Fruit fly (Drosophila melanogaster) whole organism, embryonic: ENCODE measurements around the gene CG11396.
A peak's percentile ranks its signal among the peaks of the same experiment; 100 is the strongest.

Experiments
- Abd-B ChIP-seq: fragments of 200-800 bp; sonication (Bioruptor generic); optimal IDR thresholded peaks from 2 replicates; lab custom pipeline; 2018; ENCODE audit warnings: missing biosample characterization, mild to moderate bottlenecking, missing genetic modification characterization, moderate library complexity
- Ada2b ChIP-seq: fragments of 200-800 bp; sonication (Bioruptor generic); IDR thresholded peaks from 2 replicates; pipeline ENCODE4 v1.3.6; 2022; ENCODE audit warnings: missing biosample characterization, missing genetic modification characterization
- Antp ChIP-seq: fragments of 200-800 bp; sonication (Bioruptor generic); optimal IDR thresholded peaks from 3 replicates; lab custom pipeline; 2016; ENCODE audit warnings: missing biosample characterization, missing genetic modification characterization
- Blimp-1 ChIP-seq: fragments of 200-800 bp; sonication (Bioruptor generic); optimal IDR thresholded peaks from 3 replicates; lab custom pipeline; 2018; ENCODE audit warnings: missing biosample characterization, missing genetic modification characterization, mild to moderate bottlenecking, moderate library complexity, missing genetic modification reagents
- Bteb2 ChIP-seq: fragments of 200-800 bp; sonication (Bioruptor generic); optimal IDR thresholded peaks from 2 replicates; lab custom pipeline; 2016; ENCODE audit warnings: missing biosample characterization, missing genetic modification characterization
- CG10366 ChIP-seq: fragments of 200-800 bp; sonication (Bioruptor generic); IDR thresholded peaks from 2 replicates; pipeline ENCODE4 v1.3.6; 2022; ENCODE audit warnings: missing biosample characterization, missing genetic modification characterization
- CG11085 ChIP-seq: fragments of 200-800 bp; sonication (Bioruptor generic); IDR thresholded peaks from 2 replicates; pipeline ENCODE4 v1.3.6; 2022; ENCODE audit warnings: missing biosample characterization, missing genetic modification characterization
- CG12391 ChIP-seq: fragments of 200-800 bp; sonication (Bioruptor generic); optimal IDR thresholded peaks from 3 replicates; lab custom pipeline; 2018; ENCODE audit warnings: missing biosample characterization, mild to moderate bottlenecking, missing genetic modification characterization, moderate library complexity
- CG15269 ChIP-seq: fragments of 200-800 bp; sonication (Bioruptor generic); optimal IDR thresholded peaks from 2 replicates; lab custom pipeline; 2018; ENCODE audit warnings: missing biosample characterization, mild to moderate bottlenecking, missing genetic modification characterization, moderate library complexity
- CG2202 ChIP-seq: fragments of 200-800 bp; sonication (Bioruptor generic); optimal IDR thresholded peaks from 2 replicates; lab custom pipeline; 2018; ENCODE audit warnings: missing biosample characterization, mild to moderate bottlenecking, missing genetic modification characterization
- CG3163 ChIP-seq: fragments of 200-800 bp; sonication (Bioruptor generic); optimal IDR thresholded peaks from 3 replicates; lab custom pipeline; 2016; ENCODE audit warnings: missing biosample characterization, missing genetic modification characterization
- CG32767 ChIP-seq: fragments of 200-800 bp; sonication (Bioruptor generic); IDR thresholded peaks from 2 replicates; pipeline ENCODE4 v1.3.6; 2022; ENCODE audit warnings: missing biosample characterization, missing genetic modification characterization
- CG32772 ChIP-seq: fragments of 200-800 bp; sonication (Bioruptor generic); IDR thresholded peaks from 2 replicates; pipeline ENCODE4 v1.3.6; 2022; ENCODE audit warnings: missing biosample characterization, missing genetic modification characterization
- CG5180 ChIP-seq: fragments of 200-800 bp; sonication (Bioruptor generic); optimal IDR thresholded peaks from 3 replicates; lab custom pipeline; 2017; ENCODE audit warnings: missing biosample characterization, missing genetic modification characterization, mild to moderate bottlenecking, moderate library complexity, missing genetic modification reagents
- CG6854 ChIP-seq: fragments of 200-800 bp; sonication (Bioruptor generic); optimal IDR thresholded peaks from 3 replicates; lab custom pipeline; 2017; ENCODE audit warnings: missing biosample characterization, mild to moderate bottlenecking, missing genetic modification characterization
- CG7786 ChIP-seq: fragments of 200-800 bp; sonication (Bioruptor generic); optimal IDR thresholded peaks from 2 replicates; lab custom pipeline; 2016; ENCODE audit warnings: missing biosample characterization, missing genetic modification characterization
- CG7839 ChIP-seq: fragments of 200-800 bp; sonication (Bioruptor generic); optimal IDR thresholded peaks from 3 replicates; lab custom pipeline; 2018; ENCODE audit warnings: missing biosample characterization, mild to moderate bottlenecking, missing genetic modification characterization, moderate library complexity
- CG9437 ChIP-seq: fragments of 200-800 bp; sonication (Bioruptor generic); optimal IDR thresholded peaks from 2 replicates; lab custom pipeline; 2018; ENCODE audit warnings: missing biosample characterization, mild to moderate bottlenecking, missing genetic modification characterization
- CG9727 ChIP-seq: fragments of 200-800 bp; sonication (Bioruptor generic); optimal IDR thresholded peaks from 3 replicates; lab custom pipeline; 2017; ENCODE audit warnings: missing biosample characterization, mild to moderate bottlenecking, missing genetic modification characterization
- CG9817 ChIP-seq: fragments of 200-800 bp; sonication (Bioruptor generic); optimal IDR thresholded peaks from 2 replicates; lab custom pipeline; 2018; ENCODE audit warnings: missing biosample characterization, mild to moderate bottlenecking, missing genetic modification characterization, moderate library complexity
- Doc2 ChIP-seq: fragments of 200-800 bp; sonication (Bioruptor generic); IDR thresholded peaks from 2 replicates; pipeline ENCODE4 v1.3.6; 2022; ENCODE audit warnings: missing biosample characterization, missing genetic modification characterization
- Fer2 ChIP-seq: fragments of 200-800 bp; sonication (Bioruptor generic); optimal IDR thresholded peaks from 2 replicates; lab custom pipeline; 2018; ENCODE audit warnings: missing biosample characterization, mild to moderate bottlenecking, missing genetic modification characterization, moderate library complexity
- Gsc ChIP-seq: fragments of 200-800 bp; sonication (Bioruptor generic); IDR thresholded peaks from 2 replicates; pipeline ENCODE4 v1.3.6; 2022; ENCODE audit warnings: missing biosample characterization, missing genetic modification characterization
- Lhr ChIP-seq: fragments of 200-800 bp; sonication (Bioruptor generic); optimal IDR thresholded peaks from 3 replicates; lab custom pipeline; 2017; ENCODE audit warnings: mild to moderate bottlenecking, missing biosample characterization, missing genetic modification reagents, missing genetic modification characterization
- MBD-R2 ChIP-seq: fragments of 200-800 bp; sonication (Bioruptor generic); IDR thresholded peaks from 2 replicates; pipeline ENCODE4 v1.3.6; 2022; ENCODE audit warnings: missing biosample characterization, missing genetic modification characterization
- Max ChIP-seq: fragments of 200-800 bp; sonication (Bioruptor generic); optimal IDR thresholded peaks from 2 replicates; lab custom pipeline; 2016; ENCODE audit warnings: missing biosample characterization, mild to moderate bottlenecking, missing genetic modification characterization
- Mrtf ChIP-seq: fragments of 200-800 bp; sonication (Bioruptor generic); IDR thresholded peaks from 3 replicates; pipeline ENCODE4 v1.3.6; 2022; ENCODE audit warnings: missing biosample characterization, missing genetic modification characterization
- NC2α ChIP-seq: fragments of 200-800 bp; sonication (Bioruptor generic); optimal IDR thresholded peaks from 2 replicates; lab custom pipeline; 2016; ENCODE audit warnings: missing biosample characterization, missing genetic modification characterization
- Nf-YA ChIP-seq: fragments of 200-800 bp; sonication (Bioruptor generic); IDR thresholded peaks from 2 replicates; pipeline ENCODE4 v1.3.6; 2022; ENCODE audit warnings: missing biosample characterization, missing genetic modification characterization
- Ptx1 ChIP-seq: fragments of 200-800 bp; sonication (Bioruptor generic); IDR thresholded peaks from 2 replicates; pipeline ENCODE4 v1.3.6; 2022; ENCODE audit warnings: missing biosample characterization, missing genetic modification characterization
- Sox102F ChIP-seq: fragments of 200-800 bp; sonication (Bioruptor generic); optimal IDR thresholded peaks from 2 replicates; lab custom pipeline; 2018; ENCODE audit warnings: missing biosample characterization, mild to moderate bottlenecking, missing genetic modification characterization, moderate library complexity
- Spps ChIP-seq: fragments of 200-800 bp; sonication (Bioruptor generic); optimal IDR thresholded peaks from 2 replicates; lab custom pipeline; 2018; ENCODE audit warnings: missing biosample characterization, mild to moderate bottlenecking, missing genetic modification characterization
- Sry-δ ChIP-seq: fragments of 200-800 bp; sonication (Bioruptor generic); optimal IDR thresholded peaks from 2 replicates; lab custom pipeline; 2016; ENCODE audit warnings: missing biosample characterization, missing genetic modification characterization
- abd-A ChIP-seq: fragments of 200-800 bp; sonication (Bioruptor generic); optimal IDR thresholded peaks from 3 replicates; lab custom pipeline; 2019; ENCODE audit warnings: missing biosample characterization, mild to moderate bottlenecking, missing genetic modification characterization, moderate library complexity
- ac ChIP-seq: fragments of 200-800 bp; sonication (Bioruptor generic); optimal IDR thresholded peaks from 3 replicates; lab custom pipeline; 2017; ENCODE audit warnings: missing biosample characterization, mild to moderate bottlenecking, missing genetic modification characterization
- bab2 ChIP-seq: fragments of 200-800 bp; sonication (Bioruptor generic); optimal IDR thresholded peaks from 2 replicates; lab custom pipeline; 2016; ENCODE audit warnings: missing biosample characterization, missing genetic modification characterization
- dimm ChIP-seq: fragments of 200-800 bp; sonication (Bioruptor generic); IDR thresholded peaks from 2 replicates; pipeline ENCODE4 v1.3.6; 2022; ENCODE audit warnings: missing biosample characterization, missing genetic modification characterization
- gem ChIP-seq: fragments of 200-800 bp; sonication (Bioruptor generic); optimal IDR thresholded peaks from 2 replicates; lab custom pipeline; 2019; ENCODE audit warnings: missing biosample characterization, mild to moderate bottlenecking, missing genetic modification characterization, moderate library complexity
- gro ChIP-seq: fragments of 200-800 bp; sonication (Bioruptor generic); optimal IDR thresholded peaks from 2 replicates; lab custom pipeline; 2016; ENCODE audit warnings: missing biosample characterization, missing genetic modification characterization
- mam ChIP-seq: fragments of 200-800 bp; sonication (Bioruptor generic); optimal IDR thresholded peaks from 3 replicates; lab custom pipeline; 2016; ENCODE audit warnings: missing biosample characterization, missing genetic modification characterization
- nau ChIP-seq: fragments of 200-800 bp; sonication (Bioruptor generic); optimal IDR thresholded peaks from 3 replicates; lab custom pipeline; 2017; ENCODE audit warnings: missing biosample characterization, mild to moderate bottlenecking, missing genetic modification characterization, missing genetic modification reagents
- pan ChIP-seq, 4 experiments: fragments of >200 bp in 3 of 4; fragments of 200-800 bp in 1 of 4; sonication (Bioruptor generic) in 1 of 4; optimal IDR thresholded peaks in 3 of 4; IDR thresholded peaks in 1 of 4; 2 replicates each; pipeline versions ENCODE4 v1.3.6 to Lab custom; 2017 to 2022; ENCODE audit warnings: missing biosample characterization in 2 of 4, missing genetic modification characterization in 2 of 4, mixed read lengths in 1 of 4
- rib ChIP-seq: fragments of 200-800 bp; sonication (Bioruptor generic); IDR thresholded peaks from 2 replicates; pipeline ENCODE4 v1.3.6; 2022; ENCODE audit warnings: missing biosample characterization, missing genetic modification characterization
- shn ChIP-seq: fragments of 200-800 bp; sonication (Bioruptor generic); optimal IDR thresholded peaks from 3 replicates; lab custom pipeline; 2016; ENCODE audit warnings: missing biosample characterization, missing genetic modification characterization
- vvl ChIP-seq: fragments of 200-800 bp; sonication (Bioruptor generic); IDR thresholded peaks from 2 replicates; pipeline ENCODE4 v1.3.6; 2022; ENCODE audit warnings: missing biosample characterization, missing genetic modification characterization
- wdn ChIP-seq: fragments of 200-800 bp; sonication (Bioruptor generic); IDR thresholded peaks from 2 replicates; pipeline ENCODE4 v1.3.6; 2022; ENCODE audit warnings: missing biosample characterization, missing genetic modification characterization
- wor ChIP-seq: fragments of 200-800 bp; sonication (Bioruptor generic); IDR thresholded peaks from 2 replicates; pipeline ENCODE4 v1.3.6; 2022; ENCODE audit warnings: missing biosample characterization, missing genetic modification characterization

Gene CG11396

dm6 chr3L:20784812-20785671, 2.9 kb downstream of the CG11396 start (continued):
- TF ChIP-seq CG6854 (GFP tag; lab: Kevin White, UChicago) (no peak), abd-A (tag; lab: Kevin White, UChicago) (no peak), Bteb2 (GFP tag; lab: Kevin White, UChicago) (no peak), Doc2 (no peak), Gsc (GFP tag; lab: Robert Waterston, UW) (no peak), gem (tag; lab: Kevin White, UChicago) (peak; percentile 58), Blimp-1 (GFP tag; lab: Kevin White, UChicago) (no peak), Sry-δ (GFP tag; lab: Kevin White, UChicago) (peak; percentile 18), shn (GFP tag; lab: Kevin White, UChicago) (no peak), CG15269 (tag; lab: Kevin White, UChicago) (peak; percentile 55), rib (GFP tag; lab: Robert Waterston, UW) (peak; percentile 49; the same call in 1 of the 2 replicates), CG32767 (GFP tag; lab: Robert Waterston, UW) (no peak), CG12391 (tag; lab: Kevin White, UChicago) (peak; percentile 57), ac (GFP tag; lab: Kevin White, UChicago) (no peak), Spps (tag; lab: Kevin White, UChicago) (no peak), gro (GFP tag; lab: Kevin White, UChicago) (peak; percentile 28), Ptx1 (no peak), CG2202 (tag; lab: Kevin White, UChicago) (no peak), CG9817 (no peak), MBD-R2 (GFP tag; lab: Robert Waterston, UW) (0 out of 2 replicates have a peak, but pooled peaks have one; percentile 35), pan (optimal IDR thresholded peaks at IDR 0.05; lab: Kevin White, UChicago) (no peak), pan (GFP tag; optimal IDR thresholded peaks at IDR 0.05 in 1 of 2, IDR thresholded peaks at IDR 0.05 in 1 of 2) (no peak), wdn (GFP tag; lab: Robert Waterston, UW) (peak; percentile 82), CG9727 (peak; percentile 60), NC2α (GFP tag; lab: Kevin White, UChicago) (no peak), dimm (GFP tag; lab: Robert Waterston, UW) (no peak), Abd-B (GFP tag; lab: Kevin White, UChicago) (peak; percentile 33), CG7786 (GFP tag; lab: Kevin White, UChicago) (no peak), Antp (GFP tag; lab: Kevin White, UChicago) (peak; percentile 9), CG9437 (peak; percentile 47), Lhr (no peak), CG5180 (GFP tag; lab: Kevin White, UChicago) (no peak), Nf-YA (no peak), Mrtf (GFP tag; lab: Robert Waterston, UW) (no peak), CG7839 (tag; lab: Kevin White, UChicago) (peak; percentile 50), Fer2 (tag; lab: Kevin White, UChicago) (peak; percentile 32), CG11085 (GFP tag; lab: Robert Waterston, UW) (no peak), mam (GFP tag; lab: Kevin White, UChicago) (peak; percentile 14), Sox102F (GFP tag; lab: Kevin White, UChicago) (no peak), bab2 (GFP tag; lab: Kevin White, UChicago) (no peak), CG3163 (no peak), wor (GFP tag; lab: Robert Waterston, UW) (no peak), CG32772 (GFP tag; lab: Robert Waterston, UW) (no peak), vvl (peak; percentile 68), CG10366 (no peak), Ada2b (GFP tag; lab: Robert Waterston, UW) (no peak), nau (no peak), Max (GFP tag; lab: Kevin White, UChicago) (peak; percentile 44)
